Fruit fly (Drosophila melanogaster) whole organism: ENCODE data around the gene cocoon.

ENCODE experiments used
- CG8478 ChIP-seq: fragments of >200 bp; optimal IDR thresholded peaks from 2 replicates; lab custom pipeline; 2018; ENCODE audit warnings: inconsistent platforms
- Dll ChIP-seq: fragments of >200 bp; optimal IDR thresholded peaks from 2 replicates; lab custom pipeline; 2017
- EcR ChIP-seq, 2 experiments: fragments of >200 bp; optimal IDR thresholded peaks; 2 replicates each; lab custom pipeline; 2017; ENCODE audit warnings: missing biosample characterization in 2 of 2, missing genetic modification characterization in 2 of 2, missing genetic modification reagents in 2 of 2
- pan ChIP-seq: fragments of >200 bp; optimal IDR thresholded peaks from 2 replicates; lab custom pipeline; 2017
- usp ChIP-seq: fragments of >200 bp; optimal IDR thresholded peaks from 2 replicates; lab custom pipeline; 2017; ENCODE audit warnings: missing biosample characterization, missing genetic modification characterization, mixed read lengths

dm6 chr3L:15493886-15494598, 20.1 kb upstream of the cocoon start:
- TF ChIP-seq pan (lab: Kevin White, UChicago) (no peak), Dll (lab: Kevin White, UChicago) (no peak), usp (GFP tag; lab: Kevin White, UChicago) (no peak), CG8478 (lab: Kevin White, UChicago) (no peak), EcR (GFP tag; optimal IDR thresholded peaks at IDR 0.05; lab: Kevin White, UChicago) (no peak)
